Worm (Caenorhabditis elegans) whole organism, late embryonic: ENCODE data around the gene M04G7.5.

Source experiments
- F13H6.1 ChIP-seq: sonication (generic microtip); optimal IDR thresholded peaks from 2 replicates; lab custom pipeline; 2016; ENCODE audit warnings: missing genetic modification characterization, missing compliant biosample characterization
- T23F11.4 ChIP-seq: fragments of 200-800 bp; sonication (Bioruptor generic); optimal IDR thresholded peaks from 2 replicates; lab custom pipeline; 2018; ENCODE audit warnings: mild to moderate bottlenecking, missing genetic modification characterization, missing compliant biosample characterization
- ama-1 ChIP-seq: fragments of 150-350 bp; optimal IDR thresholded peaks from 2 replicates; lab custom pipeline; 2014
- ceh-14 ChIP-seq: sonication (generic microtip); optimal IDR thresholded peaks from 2 replicates; lab custom pipeline; 2016; ENCODE audit warnings: missing genotype, missing genetic modification characterization, missing compliant biosample characterization
- ceh-2 ChIP-seq: sonication (generic microtip); optimal IDR thresholded peaks from 2 replicates; lab custom pipeline; 2016; ENCODE audit warnings: missing genotype, missing genetic modification characterization, missing compliant biosample characterization
- ceh-34 ChIP-seq: sonication (generic microtip); optimal IDR thresholded peaks from 2 replicates; lab custom pipeline; 2016; ENCODE audit warnings: mild to moderate bottlenecking, missing genetic modification characterization, missing compliant biosample characterization
- ceh-45 ChIP-seq: fragments of 200-800 bp; sonication (Bioruptor generic); IDR thresholded peaks from 2 replicates; pipeline ENCODE4 v1.3.6; 2022; ENCODE audit warnings: missing genetic modification reagents, missing genetic modification characterization, missing compliant biosample characterization
- ceh-48 ChIP-seq: sonication (generic microtip); optimal IDR thresholded peaks from 2 replicates; lab custom pipeline; 2016; ENCODE audit warnings: missing genetic modification characterization, inconsistent platforms, missing compliant biosample characterization
- che-1 ChIP-seq: sonication (generic microtip); optimal IDR thresholded peaks from 2 replicates; lab custom pipeline; 2016; ENCODE audit warnings: mild to moderate bottlenecking, missing genetic modification characterization, missing compliant biosample characterization
- dmd-4 ChIP-seq: sonication (generic microtip); optimal IDR thresholded peaks from 2 replicates; lab custom pipeline; 2016; ENCODE audit warnings: borderline replicate concordance, missing genetic modification characterization, missing compliant biosample characterization
- dve-1 ChIP-seq: sonication (generic microtip); optimal IDR thresholded peaks from 2 replicates; lab custom pipeline; 2017; ENCODE audit warnings: antibody characterized with exemption, mild to moderate bottlenecking, missing genetic modification characterization, missing compliant biosample characterization
- elt-2 ChIP-seq: sonication (generic microtip); optimal IDR thresholded peaks from 2 replicates; lab custom pipeline; 2016; ENCODE audit warnings: missing genetic modification reagents, missing genetic modification characterization, missing compliant biosample characterization
- elt-4 ChIP-seq: sonication (generic microtip); optimal IDR thresholded peaks from 2 replicates; lab custom pipeline; 2016; ENCODE audit warnings: missing genetic modification characterization, missing compliant biosample characterization
- ets-4 ChIP-seq: sonication (generic microtip); optimal IDR thresholded peaks from 2 replicates; lab custom pipeline; 2016; ENCODE audit warnings: missing genetic modification characterization, missing compliant biosample characterization
- eyg-1 ChIP-seq: sonication (generic microtip); optimal IDR thresholded peaks from 2 replicates; lab custom pipeline; 2016; ENCODE audit warnings: missing genotype, missing genetic modification characterization, missing compliant biosample characterization
- fax-1 ChIP-seq: sonication (generic microtip); optimal IDR thresholded peaks from 2 replicates; lab custom pipeline; 2016; ENCODE audit warnings: missing genotype, missing genetic modification characterization, missing compliant biosample characterization
- fkh-6 ChIP-seq: sonication (generic microtip); optimal IDR thresholded peaks from 2 replicates; lab custom pipeline; 2016; ENCODE audit warnings: missing genetic modification characterization, missing compliant biosample characterization
- gmeb-2 ChIP-seq: sonication (generic microtip); optimal IDR thresholded peaks from 2 replicates; lab custom pipeline; 2016; ENCODE audit warnings: missing genetic modification characterization, inconsistent platforms, missing compliant biosample characterization
- hlh-13 ChIP-seq: fragments of 200-800 bp; sonication (Bioruptor generic); optimal IDR thresholded peaks from 2 replicates; lab custom pipeline; 2018; ENCODE audit warnings: mild to moderate bottlenecking, missing genetic modification characterization, missing compliant biosample characterization
- hlh-30 ChIP-seq: sonication (generic microtip); optimal IDR thresholded peaks from 2 replicates; lab custom pipeline; 2017; ENCODE audit warnings: antibody characterized with exemption, missing genetic modification characterization, missing compliant biosample characterization; ENCODE audit not compliant: insufficient read depth
- hlh-6 ChIP-seq: sonication (generic microtip); optimal IDR thresholded peaks from 2 replicates; lab custom pipeline; 2016; ENCODE audit warnings: missing genotype, missing genetic modification characterization, missing compliant biosample characterization
- hlh-8 ChIP-seq: sonication (generic microtip); optimal IDR thresholded peaks from 2 replicates; lab custom pipeline; 2016; ENCODE audit warnings: missing genotype, missing genetic modification characterization, missing compliant biosample characterization
- lin-11 ChIP-seq: fragments of 200-800 bp; sonication (Bioruptor generic); optimal IDR thresholded peaks from 2 replicates; lab custom pipeline; 2018; ENCODE audit warnings: mild to moderate bottlenecking, missing genetic modification characterization, missing compliant biosample characterization
- madf-2 ChIP-seq: sonication (generic microtip); optimal IDR thresholded peaks from 2 replicates; lab custom pipeline; 2017; ENCODE audit warnings: missing genetic modification characterization, missing compliant biosample characterization
- mec-3 ChIP-seq: sonication (generic microtip); optimal IDR thresholded peaks from 2 replicates; lab custom pipeline; 2016; ENCODE audit warnings: borderline replicate concordance, missing genetic modification characterization, missing compliant biosample characterization
- nhr-11 ChIP-seq: fragments of 150-350 bp; optimal IDR thresholded peaks from 2 replicates; lab custom pipeline; 2014; ENCODE audit warnings: missing biosample characterization, missing genetic modification characterization
- odd-2 ChIP-seq: sonication (generic microtip); optimal IDR thresholded peaks from 2 replicates; lab custom pipeline; 2017; ENCODE audit warnings: antibody characterized with exemption, mild to moderate bottlenecking, missing genetic modification characterization, missing compliant biosample characterization
- pag-3 ChIP-seq: sonication (generic microtip); optimal IDR thresholded peaks from 2 replicates; lab custom pipeline; 2016; ENCODE audit warnings: missing compliant biosample characterization, missing genetic modification characterization, borderline replicate concordance
- pat-9 ChIP-seq: fragments of 200-800 bp; sonication (Bioruptor generic); optimal IDR thresholded peaks from 2 replicates; lab custom pipeline; 2018; ENCODE audit warnings: mild to moderate bottlenecking, missing genetic modification characterization, moderate library complexity, missing compliant biosample characterization
- pax-1 ChIP-seq: fragments of 150-350 bp; optimal IDR thresholded peaks from 2 replicates; lab custom pipeline; 2014; ENCODE audit warnings: missing biosample characterization, missing genetic modification characterization
- sdc-2 ChIP-seq: sonication (generic microtip); optimal IDR thresholded peaks from 2 replicates; lab custom pipeline; 2016; ENCODE audit warnings: missing genotype, missing genetic modification characterization, missing compliant biosample characterization
- sox-2 ChIP-seq: fragments of 200-800 bp; sonication (Bioruptor generic); IDR thresholded peaks from 2 replicates; pipeline ENCODE4 v1.3.6; 2022; ENCODE audit warnings: missing genetic modification reagents, missing genetic modification characterization, missing compliant biosample characterization
- sox-4 ChIP-seq: sonication (generic microtip); optimal IDR thresholded peaks from 2 replicates; lab custom pipeline; 2017; ENCODE audit warnings: mild to moderate bottlenecking, missing genetic modification characterization, inconsistent platforms, missing compliant biosample characterization
- tbx-2 ChIP-seq: sonication (generic microtip); optimal IDR thresholded peaks from 2 replicates; lab custom pipeline; 2016; ENCODE audit warnings: missing genetic modification characterization, missing compliant biosample characterization
- ttx-3 ChIP-seq: sonication (generic microtip); optimal IDR thresholded peaks from 2 replicates; lab custom pipeline; 2016; ENCODE audit warnings: missing genetic modification reagents, missing genetic modification characterization, missing compliant biosample characterization
- unc-42 ChIP-seq: sonication (generic microtip); optimal IDR thresholded peaks from 2 replicates; lab custom pipeline; 2016; ENCODE audit warnings: missing genotype, missing genetic modification characterization, missing compliant biosample characterization
- unc-55 ChIP-seq: sonication (generic microtip); optimal IDR thresholded peaks from 2 replicates; lab custom pipeline; 2017; ENCODE audit warnings: missing biosample characterization, missing genetic modification reagents, missing genetic modification characterization
- unc-86 ChIP-seq: sonication (generic microtip); optimal IDR thresholded peaks from 2 replicates; lab custom pipeline; 2016; ENCODE audit warnings: missing genetic modification characterization, missing compliant biosample characterization

M04G7.5 gene

ce11 chrIV:460614-461079, 5.8 kb downstream of the M04G7.5 start, which contains the start of gene M04G7.2:
TSS of gene M04G7.2 (minus strand) at chrIV:461029.
- no peak for TF ChIP-seq hlh-8 (tag; lab: Kevin White, UChicago)
- no peak for TF ChIP-seq sox-4 (tag; lab: Kevin White, UChicago)
- no peak for TF ChIP-seq ceh-48 (tag; lab: Kevin White, UChicago)
- TF ChIP-seq hlh-6 (tag; lab: Kevin White, UChicago): no peak
- no peak for TF ChIP-seq hlh-30 (tag; lab: Kevin White, UChicago)
- no peak for TF ChIP-seq sdc-2
- no peak for TF ChIP-seq ceh-2 (tag; lab: Kevin White, UChicago)
- TF ChIP-seq lin-11 (tag; lab: Kevin White, UChicago): no peak

ce11 chrIV:462050-462449, 7.2 kb downstream of the M04G7.5 start:
- no peak for TF ChIP-seq tbx-2 (tag; lab: Kevin White, UChicago)
- TF ChIP-seq F13H6.1: no peak
- TF ChIP-seq elt-4 (tag; lab: Kevin White, UChicago): peak; percentile 44
- TF ChIP-seq, all 69 proteins: peak for 1

- TF ChIP-seq hlh-13 (no peak), ceh-14 (tag; lab: Kevin White, UChicago) (no peak), gmeb-2 (tag; lab: Kevin White, UChicago) (no peak), unc-42 (tag; lab: Kevin White, UChicago) (no peak), elt-2 (no peak), mec-3 (tag; lab: Kevin White, UChicago) (no peak), dmd-4 (no peak), unc-55 (GFP tag; lab: Kevin White, UChicago) (no peak), nhr-11 (tag; lab: Kevin White, UChicago) (no peak), fax-1 (tag; lab: Kevin White, UChicago) (no peak), lin-11 (tag; lab: Kevin White, UChicago) (no peak), sox-4 (tag; lab: Kevin White, UChicago) (no peak), pag-3 (tag; lab: Kevin White, UChicago) (no peak)
These were observed 11.7 kb downstream of the M04G7.5 start for ce11 chrIV:466569-466968.

ce11 chrIV:467291-467690, 12.4 kb downstream of the M04G7.5 start:
- TF ChIP-seq dve-1 (tag; lab: Kevin White, UChicago): no peak

ce11 chrIV:468307-468706, 13.4 kb downstream of the M04G7.5 start:
- TF ChIP-seq elt-2: no peak
- no peak for TF ChIP-seq ceh-45
- no peak for TF ChIP-seq pax-1 (tag; lab: Kevin White, UChicago)
- TF ChIP-seq ttx-3 (tag; lab: Kevin White, UChicago): no peak
- no peak for TF ChIP-seq gmeb-2 (tag; lab: Kevin White, UChicago)
- no peak for TF ChIP-seq lin-11 (tag; lab: Kevin White, UChicago)

ce11 chrIV:481067-481466, 26.2 kb downstream of the M04G7.5 start, which contains the start of gene npr-37:
TSS of gene npr-37 (minus strand) at chrIV:481167.
- no peak for TF ChIP-seq ets-4
- no peak for TF ChIP-seq ceh-34 (tag; lab: Kevin White, UChicago)
- TF ChIP-seq hlh-6 (tag; lab: Kevin White, UChicago): no peak
- TF ChIP-seq odd-2: no peak
- TF ChIP-seq ttx-3 (tag; lab: Kevin White, UChicago): no peak
- TF ChIP-seq unc-86: no peak
- TF ChIP-seq che-1: no peak
- no peak for TF ChIP-seq pat-9 (tag; lab: Kevin White, UChicago)
- TF ChIP-seq hlh-8 (tag; lab: Kevin White, UChicago): no peak
- TF ChIP-seq ceh-14 (tag; lab: Kevin White, UChicago): no peak
- no peak for TF ChIP-seq fkh-6 (tag; lab: Kevin White, UChicago)
- no peak for TF ChIP-seq hlh-13
- TF ChIP-seq T23F11.4 (GFP tag; lab: Kevin White, UChicago): no peak
- TF ChIP-seq sox-2 (GFP tag; lab: Robert Waterston, UW): no peak
- no peak for TF ChIP-seq eyg-1 (tag; lab: Kevin White, UChicago)
- no peak for TF ChIP-seq madf-2 (tag; lab: Kevin White, UChicago)
- no peak for TF ChIP-seq ama-1 (lab: Kevin White, UChicago)
